Worm (Caenorhabditis elegans) whole organism, L3 larva: Measurements from ENCODE around the gene tkt-1.

ENCODE experiments used
- R02D3.7 ChIP-seq: fragments of 150-350 bp; optimal IDR thresholded peaks from 2 replicates; lab custom pipeline; 2014; ENCODE audit warnings: missing biosample characterization, missing genetic modification characterization
- ZK546.5 ChIP-seq: sonication (generic microtip); optimal IDR thresholded peaks from 2 replicates; lab custom pipeline; 2017; ENCODE audit warnings: missing biosample characterization, missing genetic modification characterization
- aly-2 ChIP-seq: fragments of 150-350 bp; optimal IDR thresholded peaks from 2 replicates; lab custom pipeline; 2014; ENCODE audit warnings: missing biosample characterization, missing genetic modification characterization
- ama-1 ChIP-seq: fragments of 150-350 bp; optimal IDR thresholded peaks from 2 replicates; lab custom pipeline; 2018
- ceh-28 ChIP-seq: fragments of 150-350 bp; optimal IDR thresholded peaks from 2 replicates; lab custom pipeline; 2014; ENCODE audit warnings: missing biosample characterization, missing genetic modification reagents, missing genetic modification characterization
- ceh-9 ChIP-seq: sonication (generic microtip); optimal IDR thresholded peaks from 2 replicates; lab custom pipeline; 2018; ENCODE audit warnings: missing biosample characterization, missing genetic modification characterization
- daf-12 ChIP-seq: fragments of 150-350 bp; optimal IDR thresholded peaks from 2 replicates; lab custom pipeline; 2014; ENCODE audit warnings: missing biosample characterization, missing genetic modification reagents, missing genetic modification characterization
- egl-27 ChIP-seq: sonication (generic microtip); optimal IDR thresholded peaks from 4 replicates; lab custom pipeline; 2017; ENCODE audit warnings: missing biosample characterization, missing genetic modification reagents, missing genetic modification characterization
- elt-1 ChIP-seq: fragments of 150-350 bp; optimal IDR thresholded peaks from 2 replicates; lab custom pipeline; 2014; ENCODE audit warnings: missing biosample characterization, missing genetic modification characterization
- elt-2 ChIP-seq: sonication (generic microtip); optimal IDR thresholded peaks from 2 replicates; lab custom pipeline; 2016; ENCODE audit warnings: missing genetic modification reagents, mild to moderate bottlenecking, missing genetic modification characterization, missing compliant biosample characterization
- elt-3 ChIP-seq, 3 experiments: fragments of 150-350 bp in 1 of 3; sonication (generic microtip) in 2 of 3; optimal IDR thresholded peaks; 2 replicates in 2 of 3; 4 replicates in 1 of 3; lab custom pipeline; 2014 to 2017; ENCODE audit warnings: missing biosample characterization in 3 of 3, missing genetic modification characterization in 3 of 3
- eor-1 ChIP-seq, 2 experiments: fragments of 150-350 bp; optimal IDR thresholded peaks; 2 replicates each; lab custom pipeline; 2014 to 2018; ENCODE audit warnings: missing biosample characterization in 2 of 2, missing genetic modification characterization in 2 of 2
- fkh-10 ChIP-seq: sonication (generic microtip); optimal IDR thresholded peaks from 2 replicates; lab custom pipeline; 2017; ENCODE audit warnings: missing biosample characterization, missing genetic modification reagents, missing genetic modification characterization
- fkh-2 ChIP-seq: fragments of 150-350 bp; optimal IDR thresholded peaks from 2 replicates; lab custom pipeline; 2014; ENCODE audit warnings: missing biosample characterization, missing genetic modification reagents, missing genetic modification characterization
- fos-1 ChIP-seq: fragments of 150-350 bp; optimal IDR thresholded peaks from 2 replicates; lab custom pipeline; 2014; ENCODE audit warnings: missing biosample characterization, missing genetic modification characterization
- hmg-11 ChIP-seq: sonication (generic microtip); optimal IDR thresholded peaks from 2 replicates; lab custom pipeline; 2016; ENCODE audit warnings: missing genetic modification characterization, missing compliant biosample characterization
- jun-1 ChIP-seq: fragments of 150-350 bp; optimal IDR thresholded peaks from 2 replicates; lab custom pipeline; 2014; ENCODE audit warnings: missing biosample characterization, missing genetic modification reagents, missing genetic modification characterization
- lin-15B ChIP-seq: fragments of 150-350 bp; optimal IDR thresholded peaks from 2 replicates; lab custom pipeline; 2014; ENCODE audit warnings: missing biosample characterization, missing genetic modification characterization
- lin-39 ChIP-seq: fragments of 150-350 bp; optimal IDR thresholded peaks from 2 replicates; lab custom pipeline; 2018; ENCODE audit warnings: missing biosample characterization, missing genetic modification reagents, missing genetic modification characterization
- lsy-12 ChIP-seq: sonication (generic microtip); optimal IDR thresholded peaks from 2 replicates; lab custom pipeline; 2016; ENCODE audit warnings: mild to moderate bottlenecking, missing genetic modification characterization, missing compliant biosample characterization
- mdl-1 ChIP-seq: fragments of 150-350 bp; optimal IDR thresholded peaks from 2 replicates; lab custom pipeline; 2014; ENCODE audit warnings: missing biosample characterization, missing genetic modification characterization
- mml-1 ChIP-seq: fragments of 150-350 bp; sonication (generic microtip); optimal IDR thresholded peaks from 3 replicates; lab custom pipeline; 2014; ENCODE audit warnings: missing biosample characterization, missing genetic modification characterization
- nfya-1 ChIP-seq: sonication (generic microtip); optimal IDR thresholded peaks from 2 replicates; lab custom pipeline; 2017; ENCODE audit warnings: missing genetic modification characterization, mild to moderate bottlenecking, missing compliant biosample characterization, antibody characterized with exemption, moderate library complexity; ENCODE audit not compliant: insufficient read depth
- nhr-11 ChIP-seq: fragments of 150-350 bp; optimal IDR thresholded peaks from 2 replicates; lab custom pipeline; 2014; ENCODE audit warnings: missing biosample characterization, missing genetic modification characterization
- nhr-12 ChIP-seq: fragments of 150-350 bp; optimal IDR thresholded peaks from 2 replicates; lab custom pipeline; 2014; ENCODE audit warnings: missing biosample characterization, missing genetic modification characterization
- nhr-23 ChIP-seq: fragments of 150-350 bp; optimal IDR thresholded peaks from 2 replicates; lab custom pipeline; 2014; ENCODE audit warnings: missing biosample characterization, missing genetic modification reagents, missing genetic modification characterization
- nhr-237 ChIP-seq: fragments of 150-350 bp; optimal IDR thresholded peaks from 2 replicates; lab custom pipeline; 2014; ENCODE audit warnings: missing biosample characterization, missing genetic modification characterization
- nhr-25 ChIP-seq: sonication (generic microtip); optimal IDR thresholded peaks from 2 replicates; lab custom pipeline; 2017; ENCODE audit warnings: missing biosample characterization, missing genetic modification characterization
- nhr-28 ChIP-seq: fragments of 150-350 bp; optimal IDR thresholded peaks from 2 replicates; lab custom pipeline; 2014; ENCODE audit warnings: missing biosample characterization, missing genetic modification characterization
- nhr-43 ChIP-seq: sonication (generic microtip); optimal IDR thresholded peaks from 2 replicates; lab custom pipeline; 2016; ENCODE audit warnings: mild to moderate bottlenecking, missing genetic modification characterization, missing compliant biosample characterization; ENCODE audit not compliant: poor library complexity, severe bottlenecking
- nhr-67 ChIP-seq: fragments of 150-350 bp; optimal IDR thresholded peaks from 2 replicates; lab custom pipeline; 2014; ENCODE audit warnings: missing biosample characterization, missing genetic modification characterization
- nhr-76 ChIP-seq: fragments of 150-350 bp; sonication (generic microtip); optimal IDR thresholded peaks from 5 replicates; lab custom pipeline; 2014; ENCODE audit warnings: missing biosample characterization, missing genetic modification characterization
- pha-4 ChIP-seq: fragments of 150-350 bp; optimal IDR thresholded peaks from 2 replicates; lab custom pipeline; 2014; ENCODE audit warnings: missing biosample characterization, missing genetic modification reagents, missing genetic modification characterization
- pqm-1 ChIP-seq: fragments of 150-350 bp; optimal IDR thresholded peaks from 2 replicates; lab custom pipeline; 2017; ENCODE audit warnings: missing biosample characterization, missing genetic modification characterization, inconsistent platforms
- sea-2 ChIP-seq: fragments of 150-350 bp; sonication (generic microtip); optimal IDR thresholded peaks from 4 replicates; lab custom pipeline; 2014; ENCODE audit warnings: missing biosample characterization, missing genetic modification reagents, missing genetic modification characterization
- snpc-4 ChIP-seq: fragments of 150-350 bp; optimal IDR thresholded peaks from 2 replicates; lab custom pipeline; 2014; ENCODE audit warnings: missing biosample characterization, missing genetic modification characterization
- tbx-2 ChIP-seq: sonication (generic microtip); optimal IDR thresholded peaks from 2 replicates; lab custom pipeline; 2016; ENCODE audit warnings: mild to moderate bottlenecking, missing genetic modification characterization, missing compliant biosample characterization
- unc-39 ChIP-seq: sonication (generic microtip); optimal IDR thresholded peaks from 4 replicates; lab custom pipeline; 2017; ENCODE audit warnings: missing biosample characterization, missing genetic modification characterization
- unc-62 ChIP-seq: fragments of 150-350 bp; sonication (generic microtip); optimal IDR thresholded peaks from 4 replicates; lab custom pipeline; 2014; ENCODE audit warnings: missing biosample characterization, missing genetic modification reagents, missing genetic modification characterization
- zag-1 ChIP-seq: fragments of 150-350 bp; optimal IDR thresholded peaks from 2 replicates; lab custom pipeline; 2014; ENCODE audit warnings: missing biosample characterization, missing genetic modification characterization
- ztf-11 ChIP-seq: fragments of 150-350 bp; optimal IDR thresholded peaks from 2 replicates; lab custom pipeline; 2014; ENCODE audit warnings: missing biosample characterization, missing genetic modification characterization

Gene tkt-1

DNA sequence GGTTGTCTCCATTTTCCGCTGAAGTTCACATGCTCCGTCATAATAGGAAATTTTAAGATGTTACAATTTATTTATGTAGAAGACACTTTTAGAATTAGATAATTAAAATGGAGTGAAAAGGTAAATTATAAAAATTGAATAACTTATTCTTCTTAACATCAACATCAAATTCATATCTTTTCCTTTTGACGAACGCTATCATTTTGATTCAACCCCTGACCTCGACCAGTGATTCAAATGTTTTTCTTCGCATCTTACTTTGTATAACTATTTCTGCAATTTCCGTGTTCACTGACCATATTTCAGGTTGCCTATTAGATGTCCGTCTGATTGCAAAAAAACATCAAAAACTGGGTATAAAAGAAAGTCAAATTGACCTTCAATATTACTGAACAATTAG, 33.5 kb downstream of the tkt-1 start, which contains the start of gene Y43C5A.7:
Y43C5A.7 (plus strand) TSS at position 301 of the 400 bp plus-strand sequence.
- TF ChIP-seq mdl-1 (no peak), unc-39 (tag; lab: Kevin White, UChicago) (no peak), nhr-76 (tag; lab: Kevin White, UChicago) (no peak), daf-12 (no peak), unc-62 (GFP tag; lab: Kevin White, UChicago) (no peak), nhr-28 (tag; lab: Kevin White, UChicago) (no peak), egl-27 (tag; lab: Kevin White, UChicago) (no peak), fkh-2 (tag; lab: Kevin White, UChicago) (no peak), sea-2 (GFP tag; lab: Kevin White, UChicago) (no peak), eor-1 (tag; optimal IDR thresholded peaks at IDR 0.05; lab: Kevin White, UChicago) (no peak), nhr-23 (tag; lab: Kevin White, UChicago) (no peak), nhr-11 (tag; lab: Kevin White, UChicago) (no peak), pha-4 (no peak), lsy-12 (tag; lab: Kevin White, UChicago) (no peak), fkh-10 (no peak), ama-1 (no peak), elt-1 (no peak), nhr-67 (tag; lab: Kevin White, UChicago) (no peak), hmg-11 (tag; lab: Kevin White, UChicago) (no peak)

DNA sequence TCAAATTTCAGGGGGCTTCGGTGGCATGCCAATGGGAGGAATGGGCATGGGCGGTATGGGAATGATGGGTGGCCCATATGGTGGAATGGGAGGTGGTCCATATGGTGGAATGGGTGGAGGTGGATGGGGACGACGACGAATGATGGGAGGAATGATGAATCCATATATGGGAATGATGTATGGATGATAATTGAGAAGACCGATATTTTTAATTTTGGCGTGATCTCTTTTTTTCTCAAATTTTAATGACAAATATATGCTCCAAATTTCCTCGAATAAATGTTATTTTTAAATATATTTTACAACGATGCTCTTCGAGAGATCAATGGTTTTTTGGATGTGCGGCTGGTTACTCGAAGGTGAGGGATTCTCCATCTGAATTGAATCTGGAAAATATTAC, 34.3 kb downstream of the tkt-1 start, which contains the start of gene Y43C5A.4:
Y43C5A.4 (plus strand) TSS at position 301 of the 400 bp plus-strand sequence.
- TF ChIP-seq zag-1: no peak
- no peak for TF ChIP-seq ama-1
- TF ChIP-seq daf-12: no peak
- TF ChIP-seq, all 47 proteins: peak for 0

DNA sequence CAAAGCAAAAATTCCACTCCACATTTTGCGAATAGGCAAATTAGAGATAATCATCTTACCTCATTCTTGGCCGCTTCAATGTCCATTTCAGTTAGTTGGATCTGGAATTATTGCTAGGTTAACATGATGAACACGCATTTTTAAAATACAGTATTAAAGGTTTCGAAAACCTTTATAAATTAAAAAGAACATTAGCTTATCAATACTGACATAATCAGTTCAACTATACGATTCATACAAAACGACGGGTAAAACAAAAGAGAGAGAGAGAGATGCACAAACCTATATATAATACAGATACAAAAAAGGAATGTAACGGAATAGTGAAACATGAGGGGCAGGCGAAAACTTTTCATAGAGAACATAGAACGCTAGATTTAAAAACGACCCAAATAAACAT, 38.1 kb downstream of the tkt-1 start, which contains the start of gene thk-1:
thk-1 (minus strand) TSS at position 101 of the 400 bp plus-strand sequence.
- TF ChIP-seq pqm-1 (tag; lab: Kevin White, UChicago): peak; percentile 15
- no peak for TF ChIP-seq fos-1 (tag; lab: Kevin White, UChicago)
- peak; percentile 42 for TF ChIP-seq elt-2 (tag; lab: Kevin White, UChicago)
- TF ChIP-seq, all 47 proteins: peak for 2

DNA sequence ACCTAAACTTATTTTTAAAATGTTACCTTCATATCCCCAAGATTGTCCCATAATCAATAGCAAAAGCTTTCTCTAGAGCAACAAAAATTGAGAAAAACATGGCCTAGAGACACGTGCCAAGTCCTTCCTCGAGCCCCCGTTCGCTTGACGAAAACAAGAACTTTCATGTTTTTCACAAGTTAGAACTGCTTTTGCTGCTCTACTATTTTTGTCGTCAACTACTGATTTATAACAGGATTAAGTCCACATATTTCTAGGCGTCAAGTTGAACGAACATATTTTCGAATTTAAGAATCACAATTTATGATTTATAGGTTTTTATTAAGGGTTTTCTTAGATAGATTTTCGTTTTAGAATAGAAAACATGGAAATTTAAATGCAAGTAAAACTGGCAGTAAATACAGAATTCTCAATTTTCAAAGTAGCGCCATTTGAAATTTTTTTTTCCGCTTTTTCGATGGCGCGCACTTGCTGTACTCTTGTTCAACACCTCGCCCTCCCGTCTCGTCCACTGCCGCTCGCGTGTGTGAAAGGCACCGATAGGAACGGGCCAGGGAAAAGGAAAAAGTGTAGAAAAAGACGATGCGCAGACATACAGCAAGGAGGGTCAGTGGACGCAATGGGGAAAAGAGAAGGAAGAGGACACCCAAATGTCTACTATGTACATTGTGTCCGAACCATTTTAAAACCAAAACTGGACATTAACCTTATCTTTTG, 40.9 kb downstream of the tkt-1 start, which contains the start of gene rad-51:
rad-51 (minus strand) TSS at position 51 of the 717 bp plus-strand sequence.
- TF ChIP-seq snpc-4 (tag; lab: Kevin White, UChicago) (peak; percentile 73), daf-12 (no peak), ceh-28 (no peak), zag-1 (no peak), nhr-237 (tag; lab: Kevin White, UChicago) (no peak), unc-62 (GFP tag; lab: Kevin White, UChicago) (no peak), pha-4 (peak; percentile 88), elt-3 (tag; optimal IDR thresholded peaks at IDR 0.05; lab: Kevin White, UChicago) (no peak), mml-1 (no peak), ztf-11 (tag; lab: Kevin White, UChicago) (no peak), mdl-1 (no peak), pqm-1 (tag; lab: Kevin White, UChicago) (peak; percentile 29), egl-27 (tag; lab: Kevin White, UChicago) (peak; percentile 9), tbx-2 (tag; lab: Kevin White, UChicago) (no peak), nhr-76 (tag; lab: Kevin White, UChicago) (no peak), ceh-9 (no peak), nfya-1 (tag; lab: Kevin White, UChicago) (peak; percentile 86), ZK546.5 (tag; lab: Kevin White, UChicago) (no peak), jun-1 (no peak), lin-39 (tag; lab: Kevin White, UChicago) (peak; percentile 37), fkh-2 (tag; lab: Kevin White, UChicago) (no peak), elt-2 (tag; lab: Kevin White, UChicago) (peak; percentile 54), nhr-23 (tag; lab: Kevin White, UChicago) (peak; percentile 33), eor-1 (tag; optimal IDR thresholded peaks at IDR 0.05; lab: Kevin White, UChicago) (no peak), nhr-43 (tag; lab: Kevin White, UChicago) (no peak), lsy-12 (tag; lab: Kevin White, UChicago) (peak; percentile 5), nhr-12 (tag; lab: Kevin White, UChicago) (no peak), nhr-28 (tag; lab: Kevin White, UChicago) (no peak), nhr-11 (tag; lab: Kevin White, UChicago) (no peak), sea-2 (GFP tag; lab: Kevin White, UChicago) (no peak), nhr-25 (tag; lab: Kevin White, UChicago) (peak; percentile 68), fkh-10 (no peak), lin-15B (tag; lab: Kevin White, UChicago) (peak; percentile 85), hmg-11 (tag; lab: Kevin White, UChicago) (peak; percentile 88), elt-1 (no peak), R02D3.7 (tag; lab: Kevin White, UChicago) (no peak), aly-2 (tag; lab: Kevin White, UChicago) (no peak)
